Fruit fly (Drosophila melanogaster): ENCODE data around the gene nht.

The nht gene

dm6 chr2L:15324103-15324840, 5.6 kb upstream of the nht start (continued):
- TF ChIP-seq caup (GFP tag; optimal IDR thresholded peaks at IDR 0.05; ENCODE audit: severe bottlenecking) (no peak), CG2120 (GFP tag; optimal IDR thresholded peaks at IDR 0.05) (no peak), crc (GFP tag; optimal IDR thresholded peaks at IDR 0.05) (no peak), Hr51 (GFP tag; optimal IDR thresholded peaks at IDR 0.05) (no peak), CG15269 (tag; optimal IDR thresholded peaks at IDR 0.05) (no peak), CG11085 (GFP tag; IDR thresholded peaks at IDR 0.05) (no peak), CG42726 (GFP tag; IDR thresholded peaks at IDR 0.05; ENCODE audit: partially characterized antibody) (no peak), bab2 (GFP tag; optimal IDR thresholded peaks at IDR 0.05) (no peak), CG34422 (GFP tag; IDR thresholded peaks at IDR 0.05) (no peak), prd (optimal IDR thresholded peaks at IDR 0.05) (no peak), prd (GFP tag; IDR thresholded peaks at IDR 0.05) (peak; percentile 23; the same call in 1 of the 3 replicates), CG4617 (GFP tag; optimal IDR thresholded peaks at IDR 0.05; ENCODE audit: borderline replicate concordance) (no peak), Fer1 (GFP tag; optimal IDR thresholded peaks at IDR 0.05) (no peak), Dek (tag; optimal IDR thresholded peaks at IDR 0.05) (no peak), CG11504 (tag; optimal IDR thresholded peaks at IDR 0.05) (no peak), CG2875 (GFP tag; optimal IDR thresholded peaks at IDR 0.05) (no peak), zfh2 (GFP tag; optimal IDR thresholded peaks at IDR 0.05) (no peak), Doc2 (GFP tag; IDR thresholded peaks at IDR 0.05) (no peak), twi (tag; optimal IDR thresholded peaks at IDR 0.05) (peak; percentile 15), Eip74EF (GFP tag; optimal IDR thresholded peaks at IDR 0.05) (no peak), YL-1 (GFP tag; optimal IDR thresholded peaks at IDR 0.05) (no peak), CG13624 (GFP tag; optimal IDR thresholded peaks at IDR 0.05) (no peak), Kr (GFP tag; optimal IDR thresholded peaks at IDR 0.05) (peak; percentile 85), scrt (GFP tag; optimal IDR thresholded peaks at IDR 0.05) (no peak), repo (GFP tag; optimal IDR thresholded peaks at IDR 0.05) (no peak), CG8924 (tag; optimal IDR thresholded peaks at IDR 0.05) (peak; percentile 46), ara (GFP tag; IDR thresholded peaks at IDR 0.05) (no peak), tin (GFP tag; optimal IDR thresholded peaks at IDR 0.05) (no peak), fd102C (GFP tag; optimal IDR thresholded peaks at IDR 0.05) (peak; percentile 77), CG3847 (GFP tag; IDR thresholded peaks at IDR 0.05) (no peak), crol (GFP tag; IDR thresholded peaks at IDR 0.05) (no peak), Dp (GFP tag; optimal IDR thresholded peaks at IDR 0.05) (no peak), CG15696 (tag; optimal IDR thresholded peaks at IDR 0.05) (peak; percentile 93), dmrt11E (tag; optimal IDR thresholded peaks at IDR 0.05) (peak; percentile 52), CG1233 (GFP tag; optimal IDR thresholded peaks at IDR 0.05) (peak; percentile 9), pho (GFP tag; optimal IDR thresholded peaks at IDR 0.05) (no peak), HLH54F (GFP tag; optimal IDR thresholded peaks at IDR 0.05) (no peak), Nf-YB (GFP tag; optimal IDR thresholded peaks at IDR 0.05) (peak; percentile 41), tap (tag; optimal IDR thresholded peaks at IDR 0.05) (no peak), CG4854 (GFP tag; optimal IDR thresholded peaks at IDR 0.05) (no peak), CG18262 (tag; optimal IDR thresholded peaks at IDR 0.05) (peak; percentile 28), CG30431 (GFP tag; optimal IDR thresholded peaks at IDR 0.05) (no peak), cato (GFP tag; optimal IDR thresholded peaks at IDR 0.05; ENCODE audit: borderline replicate concordance) (no peak), sens (GFP tag) (peak; percentile 33), gsb-n (tag; optimal IDR thresholded peaks at IDR 0.05) (peak; percentile 36), jing (GFP tag; optimal IDR thresholded peaks at IDR 0.05) (no peak), kni (GFP tag; optimal IDR thresholded peaks at IDR 0.05) (peak; percentile 42), knrl (GFP tag; IDR thresholded peaks at IDR 0.05; ENCODE audit: partially characterized antibody) (no peak), sr (GFP tag; IDR thresholded peaks at IDR 0.05) (no peak)

Measured in whole organism, embryonic.